Fruit fly (Drosophila melanogaster): ENCODE data around the gene Dredd.

Gene Dredd

dm6 chrX:617477-617795 lies 17.9 kb downstream of the Dredd start:
- TF ChIP-seq foxo (GFP tag; optimal IDR thresholded peaks at IDR 0.05) (peak in 1 of 2 experiments; percentile 30), GATAd (GFP tag; optimal IDR thresholded peaks at IDR 0.05) (no peak), Hnf4 (GFP tag; optimal IDR thresholded peaks at IDR 0.05) (peak; percentile 62), h (GFP tag; optimal IDR thresholded peaks at IDR 0.05) (peak; percentile 29), Hr83 (GFP tag; optimal IDR thresholded peaks at IDR 0.05; ENCODE audit: poor library complexity, severe bottlenecking) (peak; percentile 40), sv (GFP tag; optimal IDR thresholded peaks at IDR 0.05) (peak; percentile 18)

- no peak for TF ChIP-seq CG9705 (GFP tag; optimal IDR thresholded peaks at IDR 0.05)
- TF ChIP-seq foxo (GFP tag; optimal IDR thresholded peaks at IDR 0.05) = no peak
- no peak for TF ChIP-seq CrebA (GFP tag; optimal IDR thresholded peaks at IDR 0.05; ENCODE audit: borderline replicate concordance)
- no peak for TF ChIP-seq dsf (GFP tag; optimal IDR thresholded peaks at IDR 0.05; ENCODE audit: borderline replicate concordance)
- peak; percentile 23 for TF ChIP-seq Jra (GFP tag; optimal IDR thresholded peaks at IDR 0.05)
- TF ChIP-seq N (GFP tag; optimal IDR thresholded peaks at IDR 0.05) = peak; percentile 3
- no peak for TF ChIP-seq ey (GFP tag; optimal IDR thresholded peaks at IDR 0.05)
- TF ChIP-seq brk (GFP tag; optimal IDR thresholded peaks at IDR 0.05) = no peak
- no peak for TF ChIP-seq jim (GFP tag; optimal IDR thresholded peaks at IDR 0.05)
- TF ChIP-seq OdsH (GFP tag; optimal IDR thresholded peaks at IDR 0.05) = peak; percentile 2
- no peak for TF ChIP-seq dmrt93B (GFP tag; optimal IDR thresholded peaks at IDR 0.05)
- TF ChIP-seq h (GFP tag; optimal IDR thresholded peaks at IDR 0.05) = no peak
- TF ChIP-seq br (GFP tag; optimal IDR thresholded peaks at IDR 0.05) = peak; percentile 34
- TF ChIP-seq HLH106 (tag; optimal IDR thresholded peaks at IDR 0.05) = no peak
- TF ChIP-seq fru (GFP tag; optimal IDR thresholded peaks at IDR 0.05) = peak; percentile 10
- TF ChIP-seq tai (GFP tag; optimal IDR thresholded peaks at IDR 0.05) = no peak
- TF ChIP-seq psq (GFP tag; optimal IDR thresholded peaks at IDR 0.05) = no peak
- no peak for TF ChIP-seq Mio (GFP tag; optimal IDR thresholded peaks at IDR 0.05)
- TF ChIP-seq Rel (GFP tag; optimal IDR thresholded peaks at IDR 0.05) = no peak
- TF ChIP-seq Rel (tag; optimal IDR thresholded peaks at IDR 0.05) = peak; percentile 81
- no peak for TF ChIP-seq woc (GFP tag; optimal IDR thresholded peaks at IDR 0.05)
- no peak for TF ChIP-seq Sp1 (GFP tag; optimal IDR thresholded peaks at IDR 0.05)
- TF ChIP-seq sage (GFP tag; optimal IDR thresholded peaks at IDR 0.05) = no peak
- no peak for TF ChIP-seq Dif (GFP tag; optimal IDR thresholded peaks at IDR 0.05; ENCODE audit: partially characterized antibody)
- TF ChIP-seq dl (GFP tag; optimal IDR thresholded peaks at IDR 0.05; ENCODE audit: insufficient read depth in 1 of 2, partially characterized antibody in 2 of 2) = no peak
- TF ChIP-seq lola (GFP tag; optimal IDR thresholded peaks at IDR 0.05) = no peak
- no peak for TF ChIP-seq rgr (GFP tag; optimal IDR thresholded peaks at IDR 0.05)
- TF ChIP-seq Dfd (GFP tag; optimal IDR thresholded peaks at IDR 0.05) = no peak
- no peak for TF ChIP-seq CG32264 (GFP tag; optimal IDR thresholded peaks at IDR 0.05)
- no peak for TF ChIP-seq sv (GFP tag; optimal IDR thresholded peaks at IDR 0.05)
- no peak for TF ChIP-seq Hr83 (GFP tag; optimal IDR thresholded peaks at IDR 0.05; ENCODE audit: poor library complexity, severe bottlenecking)
- TF ChIP-seq GATAd (GFP tag; optimal IDR thresholded peaks at IDR 0.05) = no peak
- no peak for TF ChIP-seq Myc (optimal IDR thresholded peaks at IDR 0.05)
- TF ChIP-seq Vsx2 (GFP tag; optimal IDR thresholded peaks at IDR 0.05; ENCODE audit: partially characterized antibody) = no peak
- TF ChIP-seq usp (GFP tag; optimal IDR thresholded peaks at IDR 0.05) = no peak
- no peak for TF ChIP-seq Abd-B (GFP tag; optimal IDR thresholded peaks at IDR 0.05)
- no peak for TF ChIP-seq pan (optimal IDR thresholded peaks at IDR 0.05)
- no peak for TF ChIP-seq Hr78 (GFP tag; optimal IDR thresholded peaks at IDR 0.05)
- no peak for TF ChIP-seq Hnf4 (GFP tag; optimal IDR thresholded peaks at IDR 0.05)
Measured at dm6 chrX:616761-617476, 18.4 kb downstream of the Dredd start.

- TF ChIP-seq Mio (GFP tag; optimal IDR thresholded peaks at IDR 0.05) (no peak), Vsx2 (GFP tag; optimal IDR thresholded peaks at IDR 0.05; ENCODE audit: partially characterized antibody) (no peak), usp (GFP tag; optimal IDR thresholded peaks at IDR 0.05) (no peak), CrebA (GFP tag; optimal IDR thresholded peaks at IDR 0.05; ENCODE audit: borderline replicate concordance) (no peak), ey (GFP tag; optimal IDR thresholded peaks at IDR 0.05) (no peak), Dif (GFP tag; optimal IDR thresholded peaks at IDR 0.05; ENCODE audit: partially characterized antibody) (no peak), Jra (GFP tag; optimal IDR thresholded peaks at IDR 0.05) (no peak), dmrt93B (GFP tag; optimal IDR thresholded peaks at IDR 0.05) (no peak), CG32264 (GFP tag; optimal IDR thresholded peaks at IDR 0.05) (no peak), OdsH (GFP tag; optimal IDR thresholded peaks at IDR 0.05) (no peak), Abd-B (GFP tag; optimal IDR thresholded peaks at IDR 0.05) (no peak), h (GFP tag; optimal IDR thresholded peaks at IDR 0.05) (no peak), rgr (GFP tag; optimal IDR thresholded peaks at IDR 0.05) (no peak)
Measured at dm6 chrX:610048-610447, 25.3 kb downstream of the Dredd start.

Data from whole organism, wandering third instar larva.